Worm (Caenorhabditis elegans) whole organism, L4 larva: ENCODE results near the gene T08D10.5.

Source experiments
- F10B5.3 ChIP-seq: sonication (generic microtip); optimal IDR thresholded peaks from 2 replicates; lab custom pipeline; 2016; ENCODE audit warnings: mild to moderate bottlenecking, missing genetic modification characterization, missing compliant biosample characterization
- F26F4.8 ChIP-seq: fragments of 200-800 bp; sonication (Bioruptor generic); conservative IDR thresholded peaks from 2 replicates; pipeline ENCODE4 v1.3.6; 2022; ENCODE audit warnings: missing genetic modification characterization, missing compliant biosample characterization
- F37D6.2 ChIP-seq: sonication (generic microtip); optimal IDR thresholded peaks from 2 replicates; lab custom pipeline; 2016; ENCODE audit warnings: mild to moderate bottlenecking, missing genetic modification characterization, missing compliant biosample characterization
- F44E2.7 ChIP-seq: fragments of 200-800 bp; sonication (Bioruptor generic); IDR thresholded peaks from 2 replicates; pipeline ENCODE4 v2.1.2; 2022; ENCODE audit warnings: missing genetic modification characterization, missing compliant biosample characterization
- F49E8.2 ChIP-seq: sonication (generic microtip); optimal IDR thresholded peaks from 2 replicates; lab custom pipeline; 2016; ENCODE audit warnings: missing compliant biosample characterization, mild to moderate bottlenecking, missing genetic modification characterization, borderline replicate concordance
- R02D3.7 ChIP-seq: fragments of 150-350 bp; sonication (generic microtip); optimal IDR thresholded peaks from 3 replicates; lab custom pipeline; 2014; ENCODE audit warnings: missing biosample characterization, missing genetic modification characterization
- T20F7.1 ChIP-seq: fragments of 200-800 bp; sonication (Bioruptor generic); optimal IDR thresholded peaks from 2 replicates; lab custom pipeline; 2018; ENCODE audit warnings: mild to moderate bottlenecking, missing genetic modification characterization, missing compliant biosample characterization
- T26A8.4 ChIP-seq: fragments of 200-800 bp; sonication (Bioruptor generic); IDR thresholded peaks from 2 replicates; pipeline ENCODE4 v1.3.6; 2022; ENCODE audit warnings: missing genetic modification characterization, missing compliant biosample characterization
- Y105C5A.15 ChIP-seq: fragments of 200-800 bp; sonication (Bioruptor generic); IDR thresholded peaks from 2 replicates; pipeline ENCODE4 v1.3.6; 2022; ENCODE audit warnings: missing genetic modification characterization, missing compliant biosample characterization
- ZK546.5 ChIP-seq, 2 experiments: sonication (generic microtip); optimal IDR thresholded peaks; 2 replicates each; lab custom pipeline; 2017; ENCODE audit warnings: missing biosample characterization in 2 of 2, missing genetic modification characterization in 2 of 2
- aly-2 ChIP-seq: sonication (generic microtip); optimal IDR thresholded peaks from 2 replicates; lab custom pipeline; 2018; ENCODE audit warnings: missing biosample characterization, missing genetic modification characterization
- ceh-20 ChIP-seq: fragments of 200-800 bp; sonication (Bioruptor generic); IDR thresholded peaks from 2 replicates; pipeline ENCODE4 v1.3.6; 2022; ENCODE audit warnings: missing genetic modification reagents, missing genetic modification characterization, missing compliant biosample characterization
- ceh-28 ChIP-seq: fragments of 150-350 bp; optimal IDR thresholded peaks from 2 replicates; lab custom pipeline; 2014; ENCODE audit warnings: missing biosample characterization, missing genetic modification reagents, missing genetic modification characterization
- ceh-32 ChIP-seq: sonication (generic microtip); optimal IDR thresholded peaks from 2 replicates; lab custom pipeline; 2016; ENCODE audit warnings: mild to moderate bottlenecking, missing genetic modification characterization, missing compliant biosample characterization; ENCODE audit not compliant: poor library complexity
- ces-1 ChIP-seq: fragments of 150-350 bp; sonication (generic microtip); optimal IDR thresholded peaks from 4 replicates; lab custom pipeline; 2014; ENCODE audit warnings: missing biosample characterization, missing genetic modification reagents, missing genetic modification characterization
- cey-2 ChIP-seq: sonication (generic microtip); optimal IDR thresholded peaks from 3 replicates; lab custom pipeline; 2017; ENCODE audit warnings: missing genetic modification characterization, mild to moderate bottlenecking, missing compliant biosample characterization, antibody characterized with exemption, borderline replicate concordance; ENCODE audit not compliant: insufficient read depth
- ctbp-1 ChIP-seq: fragments of 200-800 bp; sonication (Bioruptor generic); IDR thresholded peaks from 2 replicates; pipeline ENCODE4 v1.3.6; 2022; ENCODE audit warnings: missing genetic modification reagents, missing genetic modification characterization, missing compliant biosample characterization
- daf-12 ChIP-seq: fragments of 150-350 bp; optimal IDR thresholded peaks from 2 replicates; lab custom pipeline; 2014; ENCODE audit warnings: missing biosample characterization, missing genetic modification reagents, missing genetic modification characterization
- dmd-6 ChIP-seq: fragments of 200-800 bp; sonication (Bioruptor generic); IDR thresholded peaks from 2 replicates; pipeline ENCODE4 v1.3.6; 2022; ENCODE audit warnings: missing genetic modification reagents, missing genetic modification characterization, missing compliant biosample characterization
- dmd-8 ChIP-seq: fragments of 200-800 bp; sonication (Bioruptor generic); IDR thresholded peaks from 2 replicates; pipeline ENCODE4 v1.3.6; 2022; ENCODE audit warnings: missing genetic modification characterization, missing compliant biosample characterization
- duxl-1 ChIP-seq: sonication (generic microtip); optimal IDR thresholded peaks from 2 replicates; lab custom pipeline; 2016; ENCODE audit warnings: mild to moderate bottlenecking, missing genetic modification characterization, moderate library complexity, missing compliant biosample characterization; ENCODE audit not compliant: poor library complexity
- egl-27 ChIP-seq: sonication (generic microtip); optimal IDR thresholded peaks from 3 replicates; lab custom pipeline; 2017; ENCODE audit warnings: missing biosample characterization, missing genetic modification reagents, missing genetic modification characterization
- egl-43 ChIP-seq: fragments of 200-800 bp; sonication (Bioruptor generic); IDR thresholded peaks from 2 replicates; pipeline ENCODE4 v1.3.6; 2022; ENCODE audit warnings: missing genetic modification reagents, missing genetic modification characterization, missing compliant biosample characterization
- fkh-10 ChIP-seq: fragments of 150-350 bp; optimal IDR thresholded peaks from 2 replicates; lab custom pipeline; 2014; ENCODE audit warnings: missing biosample characterization, missing genetic modification reagents, missing genetic modification characterization
- fos-1 ChIP-seq: fragments of 150-350 bp; optimal IDR thresholded peaks from 2 replicates; lab custom pipeline; 2014; ENCODE audit warnings: missing biosample characterization, missing genetic modification characterization
- gei-8 ChIP-seq: fragments of 200-800 bp; sonication (Bioruptor generic); optimal IDR thresholded peaks from 2 replicates; lab custom pipeline; 2018; ENCODE audit warnings: mild to moderate bottlenecking, missing genetic modification characterization, missing compliant biosample characterization
- hlh-30 ChIP-seq: sonication (generic microtip); optimal IDR thresholded peaks from 2 replicates; lab custom pipeline; 2017; ENCODE audit warnings: antibody characterized with exemption, mild to moderate bottlenecking, missing genetic modification characterization, missing compliant biosample characterization; ENCODE audit not compliant: insufficient read depth
- hmg-1.1 ChIP-seq: fragments of 200-800 bp; sonication (Bioruptor generic); IDR thresholded peaks from 2 replicates; pipeline ENCODE4 v1.3.6; 2022; ENCODE audit warnings: missing genetic modification reagents, missing genetic modification characterization, missing compliant biosample characterization
- jun-1 ChIP-seq: fragments of 150-350 bp; optimal IDR thresholded peaks from 2 replicates; lab custom pipeline; 2014; ENCODE audit warnings: missing biosample characterization, missing genetic modification reagents, missing genetic modification characterization
- lin-15B ChIP-seq: fragments of 150-350 bp; sonication (generic microtip); optimal IDR thresholded peaks from 3 replicates; lab custom pipeline; 2014; ENCODE audit warnings: missing biosample characterization, missing genetic modification characterization
- lin-38 ChIP-seq: fragments of 200-800 bp; sonication (Bioruptor generic); IDR thresholded peaks from 2 replicates; pipeline ENCODE4 v1.3.6; 2022; ENCODE audit warnings: missing genetic modification reagents, missing genetic modification characterization, missing compliant biosample characterization
- madf-9 ChIP-seq: fragments of 200-800 bp; sonication (Bioruptor generic); conservative IDR thresholded peaks from 2 replicates; pipeline ENCODE4 v1.3.6; 2022; ENCODE audit warnings: missing genetic modification reagents, missing genetic modification characterization, missing compliant biosample characterization
- mes-2 ChIP-seq: sonication (generic microtip); optimal IDR thresholded peaks from 2 replicates; lab custom pipeline; 2016; ENCODE audit warnings: missing genotype, mild to moderate bottlenecking, missing genetic modification characterization, missing compliant biosample characterization; ENCODE audit not compliant: poor library complexity, severe bottlenecking
- nhr-102 ChIP-seq: sonication (generic microtip); optimal IDR thresholded peaks from 2 replicates; lab custom pipeline; 2016; ENCODE audit warnings: mild to moderate bottlenecking, missing genetic modification characterization, moderate library complexity, missing compliant biosample characterization
- nhr-11 ChIP-seq: fragments of 150-350 bp; optimal IDR thresholded peaks from 2 replicates; lab custom pipeline; 2014; ENCODE audit warnings: missing biosample characterization, missing genetic modification characterization
- nhr-25 ChIP-seq: sonication (generic microtip); optimal IDR thresholded peaks from 2 replicates; lab custom pipeline; 2017; ENCODE audit warnings: missing genetic modification characterization, mild to moderate bottlenecking, missing compliant biosample characterization, antibody characterized with exemption, moderate library complexity, borderline replicate concordance; ENCODE audit not compliant: insufficient read depth
- nhr-28 ChIP-seq: fragments of 150-350 bp; optimal IDR thresholded peaks from 2 replicates; lab custom pipeline; 2014; ENCODE audit warnings: missing biosample characterization, missing genetic modification characterization
- nhr-41 ChIP-seq: fragments of 200-800 bp; sonication (Bioruptor generic); IDR thresholded peaks from 2 replicates; pipeline ENCODE4 v1.3.6; 2022; ENCODE audit warnings: missing genetic modification reagents, missing genetic modification characterization, missing compliant biosample characterization
- nhr-42 ChIP-seq: fragments of 200-800 bp; sonication (Bioruptor generic); IDR thresholded peaks from 2 replicates; pipeline ENCODE4 v1.3.6; 2022; ENCODE audit warnings: missing genetic modification characterization, missing compliant biosample characterization
- nhr-48 ChIP-seq: sonication (generic microtip); optimal IDR thresholded peaks from 2 replicates; lab custom pipeline; 2016; ENCODE audit warnings: mild to moderate bottlenecking, missing genetic modification characterization, missing compliant biosample characterization
- pha-4 ChIP-seq, 2 experiments: fragments of 150-350 bp in 1 of 2; fragments of 200-800 bp in 1 of 2; sonication (Bioruptor generic) in 1 of 2; IDR thresholded peaks in 1 of 2; optimal IDR thresholded peaks in 1 of 2; 2 replicates each; pipeline versions ENCODE4 v1.3.6 to Lab custom; 2014 to 2022; ENCODE audit warnings: missing genetic modification characterization in 2 of 2, missing genetic modification reagents in 2 of 2, missing biosample characterization in 1 of 2, missing compliant biosample characterization in 1 of 2
- saeg-2 ChIP-seq: fragments of 200-800 bp; sonication (Bioruptor generic); IDR thresholded peaks from 2 replicates; pipeline ENCODE4 v1.3.6; 2022; ENCODE audit warnings: missing genetic modification reagents, missing genetic modification characterization, missing compliant biosample characterization
- skn-1 ChIP-seq: fragments of 150-350 bp; optimal IDR thresholded peaks from 2 replicates; lab custom pipeline; 2014; ENCODE audit warnings: missing biosample characterization, missing genetic modification characterization
- snpc-4 ChIP-seq: fragments of 150-350 bp; optimal IDR thresholded peaks from 2 replicates; lab custom pipeline; 2014; ENCODE audit warnings: missing biosample characterization, missing genetic modification characterization
- spr-3 ChIP-seq: fragments of 200-800 bp; sonication (Bioruptor generic); optimal IDR thresholded peaks from 2 replicates; lab custom pipeline; 2018; ENCODE audit warnings: mild to moderate bottlenecking, missing genetic modification characterization, missing compliant biosample characterization
- tag-97 ChIP-seq: fragments of 200-800 bp; sonication (Bioruptor generic); IDR thresholded peaks from 2 replicates; pipeline ENCODE4 v1.3.6; 2022; ENCODE audit warnings: missing genetic modification characterization, missing compliant biosample characterization
- unc-39 ChIP-seq: sonication (generic microtip); optimal IDR thresholded peaks from 2 replicates; lab custom pipeline; 2017; ENCODE audit warnings: missing biosample characterization, missing genetic modification characterization
- zip-11 ChIP-seq: fragments of 200-800 bp; sonication (Bioruptor generic); IDR thresholded peaks from 2 replicates; pipeline ENCODE4 v1.3.6; 2022; ENCODE audit warnings: missing genetic modification characterization, missing compliant biosample characterization
- ztf-11 ChIP-seq: fragments of 150-350 bp; optimal IDR thresholded peaks from 2 replicates; lab custom pipeline; 2014; ENCODE audit warnings: missing biosample characterization, missing genetic modification characterization
- ztf-7 ChIP-seq: fragments of 150-350 bp; optimal IDR thresholded peaks from 2 replicates; lab custom pipeline; 2014; ENCODE audit warnings: missing biosample characterization, missing genetic modification characterization

The T08D10.5 gene

DNA sequence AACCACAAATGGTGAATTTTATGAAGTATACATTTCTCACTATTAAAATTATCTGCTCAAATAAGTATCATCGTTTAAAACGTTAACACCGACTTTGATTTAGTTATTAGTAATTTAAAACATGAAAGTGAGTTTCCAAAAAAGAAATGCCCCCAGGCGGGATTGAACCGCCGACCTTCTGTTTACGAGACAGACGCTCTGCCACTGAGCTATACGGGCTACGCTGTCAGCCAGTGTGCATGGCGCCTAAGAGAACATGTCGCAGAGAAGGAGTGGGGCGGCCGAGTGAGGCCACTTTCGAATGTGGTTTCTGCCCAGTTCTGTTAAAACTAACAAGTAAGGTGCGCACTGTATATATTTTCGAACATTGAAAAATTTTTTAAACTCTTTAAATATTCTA lies 22.4 kb upstream of the T08D10.5 start:
- TF ChIP-seq aly-2 (tag; lab: Kevin White, UChicago) = no peak
- TF ChIP-seq hmg-1.1 (GFP tag; lab: Robert Waterston, UW) = peak; percentile 92
- peak; percentile 66; the same call in 1 of the 2 replicates for TF ChIP-seq dmd-6 (GFP tag; lab: Robert Waterston, UW)
- peak; percentile 46 for TF ChIP-seq hlh-30 (tag; lab: Kevin White, UChicago)
- peak; percentile 87 for TF ChIP-seq pha-4 (GFP tag; IDR thresholded peaks at IDR 0.05; lab: Robert Waterston, UW)
- TF ChIP-seq pha-4 (tag; optimal IDR thresholded peaks at IDR 0.05; lab: Kevin White, UChicago) = no peak
- peak; percentile 31 for TF ChIP-seq ztf-7
- TF ChIP-seq snpc-4 (tag; lab: Kevin White, UChicago) = no peak
- TF ChIP-seq nhr-102 (tag; lab: Kevin White, UChicago) = peak; percentile 73
- TF ChIP-seq nhr-11 (tag; lab: Kevin White, UChicago) = no peak
- no peak for TF ChIP-seq R02D3.7
- TF ChIP-seq saeg-2 = no peak
- no peak for TF ChIP-seq tag-97
- TF ChIP-seq ceh-20 (GFP tag; lab: Robert Waterston, UW) = peak; percentile 73
- no peak for TF ChIP-seq fkh-10
- no peak for TF ChIP-seq zip-11 (GFP tag; lab: Robert Waterston, UW)
- TF ChIP-seq spr-3 (GFP tag; lab: Kevin White, UChicago) = peak; percentile 58
- TF ChIP-seq duxl-1 = peak; percentile 78
- TF ChIP-seq dmd-8 (GFP tag; lab: Robert Waterston, UW) = peak; percentile 91
- no peak for TF ChIP-seq ces-1
- TF ChIP-seq skn-1 (tag; lab: Kevin White, UChicago) = no peak
- no peak for TF ChIP-seq ztf-11 (tag; lab: Kevin White, UChicago)
- TF ChIP-seq F37D6.2 (tag; lab: Kevin White, UChicago) = peak; percentile 82
- TF ChIP-seq T26A8.4 (GFP tag; lab: Robert Waterston, UW) = no peak
- no peak for TF ChIP-seq nhr-25 (tag; lab: Kevin White, UChicago)
- peak; percentile 61 for TF ChIP-seq F10B5.3 (tag; lab: Kevin White, UChicago)
- TF ChIP-seq fos-1 = no peak
- no peak for TF ChIP-seq ceh-32 (tag; lab: Kevin White, UChicago)
- no peak for TF ChIP-seq unc-39 (tag; lab: Kevin White, UChicago)
- no peak for TF ChIP-seq ceh-28 (tag; lab: Kevin White, UChicago)
- no peak for TF ChIP-seq cey-2 (tag; lab: Kevin White, UChicago)
- TF ChIP-seq jun-1 (tag; lab: Kevin White, UChicago) = peak; percentile 7
- peak; percentile 51; the same call in 1 of the 2 replicates for TF ChIP-seq Y105C5A.15
- TF ChIP-seq nhr-42 = peak; percentile 86
- no peak for TF ChIP-seq T20F7.1 (GFP tag; lab: Kevin White, UChicago)
- no peak for TF ChIP-seq lin-15B (tag; lab: Kevin White, UChicago)
- TF ChIP-seq nhr-41 = 0 out of 2 replicates have a peak, but pooled peaks have one; percentile 33
- peak; percentile 85 for TF ChIP-seq mes-2
- peak; percentile 42 for TF ChIP-seq nhr-48 (tag; lab: Kevin White, UChicago)
- TF ChIP-seq F26F4.8 (GFP tag; lab: Robert Waterston, UW) = peak; percentile 52; the same call in 1 of the 2 replicates
- no peak for TF ChIP-seq ZK546.5 (tag; optimal IDR thresholded peaks at IDR 0.05; lab: Kevin White, UChicago)
- no peak for TF ChIP-seq daf-12 (tag; lab: Kevin White, UChicago)
- peak; percentile 74 for TF ChIP-seq ctbp-1 (GFP tag; lab: Robert Waterston, UW)
- peak; percentile 71 for TF ChIP-seq lin-38 (GFP tag; lab: Robert Waterston, UW)
- peak; percentile 12 for TF ChIP-seq nhr-28
- TF ChIP-seq F44E2.7 = peak; percentile 63; the same call in 1 of the 2 replicates
- no peak for TF ChIP-seq gei-8 (GFP tag; lab: Kevin White, UChicago)
- peak; percentile 94 for TF ChIP-seq egl-43 (GFP tag; lab: Robert Waterston, UW)
- peak; percentile 59 for TF ChIP-seq F49E8.2
- TF ChIP-seq egl-27 (tag; lab: Kevin White, UChicago) = no peak
- TF ChIP-seq madf-9 (GFP tag; lab: Robert Waterston, UW) = peak; percentile 79
